Worm (Caenorhabditis elegans): ENCODE results near the gene morc-1.

The morc-1 gene

ce11 chrIII:5206861-5207414 lies at the start of gene morc-1:
TSS of gene morc-1 (minus strand) at chrIII:5206911.
- TF ChIP-seq scrt-1 (GFP tag; IDR thresholded peaks at IDR 0.05) (0 out of 2 replicates have a peak, but pooled peaks have one; percentile 9), pes-1 (GFP tag; IDR thresholded peaks at IDR 0.05) (no peak), hmbx-1 (tag; optimal IDR thresholded peaks at IDR 0.05) (no peak)

DNA sequence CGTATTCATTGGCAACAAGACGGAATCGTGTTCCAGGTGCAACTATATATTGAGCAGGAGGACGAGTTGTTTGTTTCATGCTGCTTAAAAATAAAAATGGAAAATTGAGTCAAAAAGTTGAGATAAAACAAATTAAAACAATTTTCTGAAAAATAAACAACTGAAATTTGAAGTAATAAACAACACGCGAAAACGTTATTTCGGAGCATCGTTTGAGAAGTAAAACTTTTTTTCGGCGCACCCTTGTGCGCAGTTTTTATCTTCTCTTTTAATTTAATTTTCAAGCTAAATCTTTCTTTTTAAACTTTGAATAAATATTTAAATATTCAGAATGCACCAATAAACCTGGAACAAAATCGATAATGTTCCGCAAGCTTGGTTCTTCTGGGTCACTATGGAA lies 47.4 kb upstream of the morc-1 start, which contains the start of the genes sumv-1 and gop-1:
sumv-1 (minus strand) TSS at position 80 of the 400 bp plus-strand sequence.
gop-1 (plus strand) TSS at position 331 of the 400 bp plus-strand sequence.
- TF ChIP-seq sea-1 (GFP tag; conservative IDR thresholded peaks at IDR 0.05) (no peak), aly-1 (tag; optimal IDR thresholded peaks at IDR 0.05) (no peak), hmg-4 (GFP tag; optimal IDR thresholded peaks at IDR 0.05) (no peak), tbx-11 (GFP tag; IDR thresholded peaks at IDR 0.05) (no peak), ceh-13 (GFP tag; optimal IDR thresholded peaks at IDR 0.05) (no peak), B0310.2 (tag; optimal IDR thresholded peaks at IDR 0.05) (no peak), hnd-1 (tag; optimal IDR thresholded peaks at IDR 0.05) (no peak), ets-7 (tag; optimal IDR thresholded peaks at IDR 0.05) (no peak), scrt-1 (GFP tag; IDR thresholded peaks at IDR 0.05) (no peak), pes-1 (GFP tag; IDR thresholded peaks at IDR 0.05) (no peak), hmbx-1 (tag; optimal IDR thresholded peaks at IDR 0.05) (no peak), F13C5.2 (tag; optimal IDR thresholded peaks at IDR 0.05) (no peak), ama-1 (optimal IDR thresholded peaks at IDR 0.05) (no peak), tbx-37 (GFP tag; conservative IDR thresholded peaks at IDR 0.05) (no peak), tra-4 (tag; optimal IDR thresholded peaks at IDR 0.05) (no peak)

- no peak for TF ChIP-seq aly-1 (tag; optimal IDR thresholded peaks at IDR 0.05)
- TF ChIP-seq ceh-36 (tag; optimal IDR thresholded peaks at IDR 0.05), result peak; percentile 67
Observed at ce11 chrIII:5248706-5249105, 42.0 kb upstream of the morc-1 start.

DNA sequence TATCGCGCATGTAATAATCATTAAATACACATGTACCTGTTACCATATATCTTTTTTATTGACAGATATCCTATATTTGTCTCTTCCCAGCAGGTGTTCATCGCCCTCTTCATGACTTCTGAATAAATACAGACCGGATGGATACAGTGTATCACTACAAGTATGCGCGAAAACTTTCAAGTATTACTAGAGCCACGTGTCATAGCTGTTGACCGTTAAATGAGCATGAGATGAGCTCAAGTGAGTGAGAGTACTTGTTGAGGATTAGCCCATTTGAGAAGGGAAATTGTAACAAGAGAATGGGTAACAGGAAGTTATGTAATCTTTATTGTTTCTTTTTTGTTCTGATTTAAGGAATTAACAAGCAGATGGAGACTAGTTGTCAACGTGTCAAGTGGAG lies 38.4 kb upstream of the morc-1 start:
- TF ChIP-seq sea-1 (GFP tag; conservative IDR thresholded peaks at IDR 0.05) (no peak), aly-1 (tag; optimal IDR thresholded peaks at IDR 0.05) (no peak), ceh-13 (GFP tag; optimal IDR thresholded peaks at IDR 0.05) (no peak), ets-7 (tag; optimal IDR thresholded peaks at IDR 0.05) (no peak), F13C5.2 (tag; optimal IDR thresholded peaks at IDR 0.05) (no peak), flt-1 (GFP tag; IDR thresholded peaks at IDR 0.05) (no peak)

DNA sequence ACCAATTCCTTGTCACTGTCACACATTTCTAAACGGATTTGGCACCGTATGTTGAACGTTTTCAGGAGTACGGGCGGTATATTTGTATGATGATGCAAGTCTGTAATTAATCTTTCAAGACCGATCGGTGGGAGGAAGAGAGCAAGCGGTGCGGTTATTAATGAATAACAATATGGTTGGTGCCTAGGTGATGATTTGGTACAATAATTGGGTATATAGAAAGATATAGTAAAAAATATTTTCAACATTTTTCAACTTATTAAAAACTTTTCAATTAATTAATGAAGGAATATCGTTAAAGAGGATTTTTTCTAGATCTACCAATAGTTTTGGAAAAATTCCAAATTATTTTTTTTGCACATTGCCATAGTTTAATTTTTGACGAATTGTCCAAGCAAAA lies 37.8 kb upstream of the morc-1 start, which contains the start of gene cnd-1:
cnd-1 (minus strand) TSS at position 101 of the 400 bp plus-strand sequence.
- TF ChIP-seq pes-1 (GFP tag; IDR thresholded peaks at IDR 0.05) (no peak), scrt-1 (GFP tag; IDR thresholded peaks at IDR 0.05) (no peak), hnd-1 (tag; optimal IDR thresholded peaks at IDR 0.05) (no peak), hmbx-1 (tag; optimal IDR thresholded peaks at IDR 0.05) (no peak), F13C5.2 (tag; optimal IDR thresholded peaks at IDR 0.05) (no peak), ceh-13 (GFP tag; optimal IDR thresholded peaks at IDR 0.05) (no peak), hmg-4 (GFP tag; optimal IDR thresholded peaks at IDR 0.05) (no peak), tbx-37 (GFP tag; conservative IDR thresholded peaks at IDR 0.05) (no peak), flt-1 (GFP tag; IDR thresholded peaks at IDR 0.05) (no peak), aly-1 (tag; optimal IDR thresholded peaks at IDR 0.05) (no peak), ets-7 (tag; optimal IDR thresholded peaks at IDR 0.05) (no peak), tra-4 (tag; optimal IDR thresholded peaks at IDR 0.05) (no peak), B0310.2 (tag; optimal IDR thresholded peaks at IDR 0.05) (no peak), tbx-11 (GFP tag; IDR thresholded peaks at IDR 0.05) (no peak), ceh-36 (tag; optimal IDR thresholded peaks at IDR 0.05) (no peak), sea-1 (GFP tag; conservative IDR thresholded peaks at IDR 0.05) (no peak)

DNA sequence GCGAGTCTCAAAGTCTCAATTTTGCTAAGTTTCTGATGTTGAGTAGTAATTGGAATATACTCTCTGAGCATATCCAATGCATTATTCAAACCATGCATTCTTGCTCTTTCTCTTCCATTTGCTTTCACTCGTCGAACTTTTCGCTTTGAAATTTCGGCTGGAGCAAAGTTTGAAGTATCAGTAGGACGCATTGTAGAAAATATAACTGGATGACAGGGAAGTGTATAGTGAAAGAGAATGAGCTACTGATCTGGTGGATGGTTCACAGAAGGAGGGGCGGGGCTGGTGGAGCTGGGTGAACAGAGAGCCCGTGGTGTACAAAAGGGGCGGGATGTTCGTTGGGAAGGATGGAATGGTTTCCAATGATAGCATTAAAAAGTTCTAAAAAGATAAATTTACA lies 35.1 kb upstream of the morc-1 start:
- no peak for TF ChIP-seq ets-7 (tag; optimal IDR thresholded peaks at IDR 0.05)
- TF ChIP-seq hmg-4 (GFP tag; optimal IDR thresholded peaks at IDR 0.05), result no peak
- TF ChIP-seq tra-4 (tag; optimal IDR thresholded peaks at IDR 0.05), result no peak
- no peak for TF ChIP-seq scrt-1 (GFP tag; IDR thresholded peaks at IDR 0.05)
- no peak for TF ChIP-seq hnd-1 (tag; optimal IDR thresholded peaks at IDR 0.05)
- TF ChIP-seq hmbx-1 (tag; optimal IDR thresholded peaks at IDR 0.05), result no peak
- no peak for TF ChIP-seq sea-1 (GFP tag; conservative IDR thresholded peaks at IDR 0.05)
- TF ChIP-seq aly-1 (tag; optimal IDR thresholded peaks at IDR 0.05), result no peak
- TF ChIP-seq B0310.2 (tag; optimal IDR thresholded peaks at IDR 0.05), result no peak
- no peak for TF ChIP-seq tbx-37 (GFP tag; conservative IDR thresholded peaks at IDR 0.05)
- no peak for TF ChIP-seq ama-1 (optimal IDR thresholded peaks at IDR 0.05)
- no peak for TF ChIP-seq tbx-11 (GFP tag; IDR thresholded peaks at IDR 0.05)
- TF ChIP-seq ceh-36 (tag; optimal IDR thresholded peaks at IDR 0.05), result no peak
- no peak for TF ChIP-seq pes-1 (GFP tag; IDR thresholded peaks at IDR 0.05)
- no peak for TF ChIP-seq ceh-13 (GFP tag; optimal IDR thresholded peaks at IDR 0.05)

DNA sequence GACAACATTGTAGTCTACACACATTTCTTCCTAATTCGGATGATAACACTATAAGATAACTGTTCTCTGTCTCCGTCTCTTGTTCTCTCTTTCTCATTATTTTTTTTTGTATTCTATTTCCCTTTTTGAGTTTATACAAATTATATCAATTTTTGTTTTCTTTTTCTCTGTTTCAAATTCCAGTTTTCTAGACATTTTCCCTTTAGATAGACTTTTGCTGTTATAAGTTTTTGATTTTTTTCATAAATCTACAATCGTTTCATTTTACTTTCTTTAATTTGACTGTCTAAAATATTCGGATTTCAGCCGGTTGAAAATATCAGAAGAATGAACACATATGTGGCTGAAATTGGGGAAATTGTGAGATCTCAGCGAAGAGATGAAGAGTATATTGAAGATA lies 29.4 kb upstream of the morc-1 start, which contains the start of gene prx-10:
prx-10 (plus strand) TSS at position 301 of the 400 bp plus-strand sequence.
- TF ChIP-seq ceh-36 (tag; optimal IDR thresholded peaks at IDR 0.05) (no peak), ama-1 (optimal IDR thresholded peaks at IDR 0.05) (no peak), hmbx-1 (tag; optimal IDR thresholded peaks at IDR 0.05) (no peak), hnd-1 (tag; optimal IDR thresholded peaks at IDR 0.05) (no peak), aly-1 (tag; optimal IDR thresholded peaks at IDR 0.05) (no peak), tbx-11 (GFP tag; IDR thresholded peaks at IDR 0.05) (no peak)

DNA sequence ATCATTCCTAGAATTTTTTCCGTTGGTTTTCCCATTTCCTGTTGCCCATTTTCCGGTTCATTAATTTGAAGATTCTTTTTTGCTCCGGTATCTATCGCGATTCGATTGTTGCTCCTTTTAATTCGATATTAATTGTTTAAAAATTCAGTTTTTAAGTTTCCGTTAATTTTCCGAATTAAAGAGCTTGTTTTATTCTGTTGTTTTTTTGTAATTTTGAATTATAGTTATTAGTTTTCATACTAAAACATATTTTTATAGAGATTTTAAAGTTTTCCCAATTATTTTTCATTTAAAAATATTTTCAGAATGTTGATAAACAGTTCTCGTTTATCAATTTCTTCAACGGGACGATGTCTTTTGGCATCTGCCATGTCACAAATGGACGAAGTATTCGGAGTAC lies 27.6 kb upstream of the morc-1 start, which contains the start of gene mrps-26:
mrps-26 (plus strand) TSS at position 301 of the 400 bp plus-strand sequence.
- no peak for TF ChIP-seq flt-1 (GFP tag; IDR thresholded peaks at IDR 0.05)
- TF ChIP-seq tra-4 (tag; optimal IDR thresholded peaks at IDR 0.05), result no peak
- TF ChIP-seq ama-1 (optimal IDR thresholded peaks at IDR 0.05), result no peak
- TF ChIP-seq B0310.2 (tag; optimal IDR thresholded peaks at IDR 0.05), result no peak
- no peak for TF ChIP-seq ets-7 (tag; optimal IDR thresholded peaks at IDR 0.05)
- TF ChIP-seq F13C5.2 (tag; optimal IDR thresholded peaks at IDR 0.05), result no peak
- no peak for TF ChIP-seq sea-1 (GFP tag; conservative IDR thresholded peaks at IDR 0.05)
- TF ChIP-seq tbx-11 (GFP tag; IDR thresholded peaks at IDR 0.05), result no peak
- no peak for TF ChIP-seq ceh-36 (tag; optimal IDR thresholded peaks at IDR 0.05)
- TF ChIP-seq hmbx-1 (tag; optimal IDR thresholded peaks at IDR 0.05), result no peak
- no peak for TF ChIP-seq hmg-4 (GFP tag; optimal IDR thresholded peaks at IDR 0.05)
- no peak for TF ChIP-seq aly-1 (tag; optimal IDR thresholded peaks at IDR 0.05)
- no peak for TF ChIP-seq ceh-13 (GFP tag; optimal IDR thresholded peaks at IDR 0.05)
- no peak for TF ChIP-seq pes-1 (GFP tag; IDR thresholded peaks at IDR 0.05)
